Worm (Caenorhabditis elegans) whole organism, mixed stage, embryonic: ENCODE data around the gene hsp-43.

ENCODE experiments used
- M03D4.4 ChIP-seq: sonication (generic microtip); optimal IDR thresholded peaks from 2 replicates; lab custom pipeline; 2017; ENCODE audit warnings: mild to moderate bottlenecking, missing genetic modification characterization, missing compliant biosample characterization
- bed-3 ChIP-seq: fragments of 200-800 bp; sonication (Bioruptor generic); optimal IDR thresholded peaks from 3 replicates; lab custom pipeline; 2018; ENCODE audit warnings: mild to moderate bottlenecking, missing genetic modification characterization, moderate library complexity, missing compliant biosample characterization
- blmp-1 ChIP-seq: fragments of 150-350 bp; optimal IDR thresholded peaks from 2 replicates; lab custom pipeline; 2014; ENCODE audit warnings: missing biosample characterization, missing genetic modification characterization
- ceh-39 ChIP-seq: fragments of 150-350 bp; optimal IDR thresholded peaks from 2 replicates; lab custom pipeline; 2014; ENCODE audit warnings: missing biosample characterization, missing genetic modification characterization
- ceh-43 ChIP-seq: fragments of 200-800 bp; sonication (Bioruptor generic); optimal IDR thresholded peaks from 2 replicates; lab custom pipeline; 2018; ENCODE audit warnings: mild to moderate bottlenecking, missing genetic modification characterization, moderate library complexity, missing compliant biosample characterization
- ceh-83 ChIP-seq: fragments of 200-800 bp; sonication (Bioruptor generic); optimal IDR thresholded peaks from 2 replicates; lab custom pipeline; 2018; ENCODE audit warnings: mild to moderate bottlenecking, missing genetic modification characterization, missing compliant biosample characterization
- cnd-1 ChIP-seq: fragments of 200-800 bp; sonication (Bioruptor generic); optimal IDR thresholded peaks from 2 replicates; lab custom pipeline; 2018; ENCODE audit warnings: mild to moderate bottlenecking, missing genetic modification characterization, missing compliant biosample characterization
- elt-1 ChIP-seq: sonication (generic microtip); optimal IDR thresholded peaks from 2 replicates; lab custom pipeline; 2017; ENCODE audit warnings: missing genetic modification characterization, mild to moderate bottlenecking, missing compliant biosample characterization, antibody characterized with exemption, moderate library complexity, borderline replicate concordance; ENCODE audit not compliant: insufficient read depth
- elt-3 ChIP-seq: fragments of 150-350 bp; optimal IDR thresholded peaks from 2 replicates; lab custom pipeline; 2014; ENCODE audit warnings: missing biosample characterization, missing genetic modification characterization
- flh-1 ChIP-seq: fragments of 200-800 bp; sonication (Bioruptor generic); optimal IDR thresholded peaks from 2 replicates; lab custom pipeline; 2018; ENCODE audit warnings: mild to moderate bottlenecking, missing genetic modification characterization, moderate library complexity, missing compliant biosample characterization
- ham-2 ChIP-seq: fragments of 200-800 bp; sonication (Bioruptor generic); optimal IDR thresholded peaks from 2 replicates; lab custom pipeline; 2018; ENCODE audit warnings: mild to moderate bottlenecking, missing genetic modification characterization, missing compliant biosample characterization
- hlh-1 ChIP-seq: fragments of 150-350 bp; optimal IDR thresholded peaks from 2 replicates; lab custom pipeline; 2014; ENCODE audit warnings: missing biosample characterization, missing genetic modification reagents, missing genetic modification characterization
- lin-13 ChIP-seq: fragments of 150-350 bp; optimal IDR thresholded peaks from 2 replicates; lab custom pipeline; 2014; ENCODE audit warnings: missing biosample characterization, missing genetic modification characterization
- lin-32 ChIP-seq: fragments of 200-800 bp; sonication (Bioruptor generic); optimal IDR thresholded peaks from 2 replicates; lab custom pipeline; 2018; ENCODE audit warnings: mild to moderate bottlenecking, missing genetic modification characterization, missing compliant biosample characterization
- lsy-2 ChIP-seq: fragments of 150-350 bp; optimal IDR thresholded peaks from 2 replicates; lab custom pipeline; 2014; ENCODE audit warnings: missing biosample characterization, missing genetic modification characterization
- mab-5 ChIP-seq: fragments of 150-350 bp; optimal IDR thresholded peaks from 2 replicates; lab custom pipeline; 2014; ENCODE audit warnings: missing biosample characterization, missing genetic modification characterization
- mep-1 ChIP-seq: fragments of 150-350 bp; optimal IDR thresholded peaks from 2 replicates; lab custom pipeline; 2017; ENCODE audit warnings: missing biosample characterization, missing genetic modification reagents, missing genetic modification characterization, inconsistent platforms
- mls-2 ChIP-seq: sonication (generic microtip); optimal IDR thresholded peaks from 2 replicates; lab custom pipeline; 2016; ENCODE audit warnings: mild to moderate bottlenecking, missing genetic modification characterization, moderate library complexity, missing compliant biosample characterization
- nhr-12 ChIP-seq: fragments of 150-350 bp; optimal IDR thresholded peaks from 2 replicates; lab custom pipeline; 2014; ENCODE audit warnings: missing biosample characterization, missing genetic modification characterization
- nhr-2 ChIP-seq: fragments of 150-350 bp; optimal IDR thresholded peaks from 2 replicates; lab custom pipeline; 2014; ENCODE audit warnings: missing biosample characterization, missing genetic modification characterization
- nhr-237 ChIP-seq: fragments of 150-350 bp; optimal IDR thresholded peaks from 2 replicates; lab custom pipeline; 2014; ENCODE audit warnings: missing biosample characterization, missing genetic modification characterization
- nhr-28 ChIP-seq: fragments of 150-350 bp; optimal IDR thresholded peaks from 2 replicates; lab custom pipeline; 2014; ENCODE audit warnings: missing biosample characterization, missing genetic modification characterization
- nhr-76 ChIP-seq: sonication (generic microtip); optimal IDR thresholded peaks from 2 replicates; lab custom pipeline; 2017; ENCODE audit warnings: missing biosample characterization, missing genetic modification characterization
- pha-4 ChIP-seq: fragments of 150-350 bp; optimal IDR thresholded peaks from 2 replicates; lab custom pipeline; 2018; ENCODE audit warnings: missing biosample characterization, missing genetic modification reagents, missing genetic modification characterization
- sem-2 ChIP-seq: fragments of 200-800 bp; sonication (Bioruptor generic); optimal IDR thresholded peaks from 2 replicates; lab custom pipeline; 2018; ENCODE audit warnings: mild to moderate bottlenecking, missing genetic modification characterization, missing compliant biosample characterization
- snpc-4 ChIP-seq: fragments of 150-350 bp; optimal IDR thresholded peaks from 2 replicates; lab custom pipeline; 2014; ENCODE audit warnings: missing biosample characterization, missing genetic modification characterization
- sptf-1 ChIP-seq: sonication (generic microtip); optimal IDR thresholded peaks from 2 replicates; lab custom pipeline; 2017; ENCODE audit warnings: mild to moderate bottlenecking, missing genetic modification characterization, moderate library complexity, missing compliant biosample characterization
- tbx-8 ChIP-seq: fragments of 200-800 bp; sonication (Bioruptor generic); optimal IDR thresholded peaks from 2 replicates; lab custom pipeline; 2018; ENCODE audit warnings: mild to moderate bottlenecking, missing genetic modification characterization, moderate library complexity, missing compliant biosample characterization
- unc-62 ChIP-seq: fragments of 150-350 bp; optimal IDR thresholded peaks from 2 replicates; lab custom pipeline; 2014; ENCODE audit warnings: missing biosample characterization, missing genetic modification reagents, missing genetic modification characterization
- zip-8 ChIP-seq: fragments of 150-350 bp; optimal IDR thresholded peaks from 2 replicates; lab custom pipeline; 2014; ENCODE audit warnings: missing biosample characterization, missing genetic modification characterization
- ztf-11 ChIP-seq: fragments of 150-350 bp; optimal IDR thresholded peaks from 2 replicates; lab custom pipeline; 2014; ENCODE audit warnings: missing biosample characterization, missing genetic modification characterization

The hsp-43 gene

ce11 chrX:6202809-6203208, 32.5 kb downstream of the hsp-43 start:
- TF ChIP-seq bed-3 (no peak), ceh-83 (GFP tag; lab: Kevin White, UChicago) (no peak), unc-62 (GFP tag; lab: Kevin White, UChicago) (no peak), zip-8 (tag; lab: Kevin White, UChicago) (no peak), blmp-1 (tag; lab: Kevin White, UChicago) (no peak), ceh-43 (no peak), sem-2 (GFP tag; lab: Kevin White, UChicago) (no peak), flh-1 (GFP tag; lab: Kevin White, UChicago) (no peak), cnd-1 (tag; lab: Kevin White, UChicago) (no peak), ceh-39 (tag; lab: Kevin White, UChicago) (no peak), snpc-4 (no peak)

- TF ChIP-seq nhr-12 (tag; lab: Kevin White, UChicago) (no peak), ceh-83 (GFP tag; lab: Kevin White, UChicago) (no peak), bed-3 (no peak), mls-2 (tag; lab: Kevin White, UChicago) (no peak), ceh-43 (no peak), hlh-1 (no peak), unc-62 (GFP tag; lab: Kevin White, UChicago) (no peak), ham-2 (GFP tag; lab: Kevin White, UChicago) (no peak), nhr-237 (no peak), snpc-4 (no peak), M03D4.4 (tag; lab: Kevin White, UChicago) (no peak), lsy-2 (tag; lab: Kevin White, UChicago) (no peak), cnd-1 (tag; lab: Kevin White, UChicago) (no peak), pha-4 (tag; lab: Kevin White, UChicago) (no peak), ztf-11 (no peak), lin-32 (GFP tag; lab: Kevin White, UChicago) (no peak), mep-1 (tag; lab: Kevin White, UChicago) (no peak)
Observed at ce11 chrX:6201542-6201941, 33.8 kb downstream of the hsp-43 start.

DNA sequence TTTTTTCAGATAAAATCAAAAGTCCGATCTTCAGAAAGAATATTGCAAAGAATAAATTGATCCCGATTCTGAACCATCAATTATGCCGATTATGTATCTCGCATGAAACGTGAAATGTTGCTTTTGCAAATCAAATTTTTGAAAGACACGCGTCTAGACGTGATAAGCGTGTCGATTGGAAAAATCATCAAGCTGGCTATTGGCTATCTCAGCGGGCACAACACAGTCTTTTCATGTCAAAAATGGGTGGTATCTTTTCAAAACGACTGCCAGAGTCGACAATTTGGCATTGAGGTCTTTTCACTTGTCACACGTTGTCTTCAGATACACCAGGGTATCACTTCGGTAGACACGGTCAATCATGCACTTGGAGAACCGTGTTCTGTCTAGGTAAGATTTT, 38.7 kb downstream of the hsp-43 start, which contains the start of gene daf-9:
Gene daf-9, plus strand, starts transcription at position 301 of the 400 bp plus-strand sequence.
- no peak for TF ChIP-seq mab-5
- TF ChIP-seq mls-2 (tag; lab: Kevin White, UChicago), result no peak
- no peak for TF ChIP-seq ztf-11
- no peak for TF ChIP-seq ceh-83 (GFP tag; lab: Kevin White, UChicago)
- no peak for TF ChIP-seq M03D4.4 (tag; lab: Kevin White, UChicago)
- no peak for TF ChIP-seq sptf-1 (tag; lab: Kevin White, UChicago)
- TF ChIP-seq mep-1 (tag; lab: Kevin White, UChicago), result no peak

ce11 chrX:6194191-6194724, 41.1 kb downstream of the hsp-43 start, which contains the start of gene ceh-54:
TSS of gene ceh-54 (minus strand) at chrX:6194241.
- TF ChIP-seq lin-32 (GFP tag; lab: Kevin White, UChicago) (no peak), snpc-4 (no peak), ham-2 (GFP tag; lab: Kevin White, UChicago) (no peak), sptf-1 (tag; lab: Kevin White, UChicago) (no peak), elt-3 (tag; lab: Kevin White, UChicago) (no peak), ceh-43 (no peak), unc-62 (GFP tag; lab: Kevin White, UChicago) (no peak), mep-1 (tag; lab: Kevin White, UChicago) (no peak), elt-1 (tag; lab: Kevin White, UChicago) (no peak), nhr-76 (tag; lab: Kevin White, UChicago) (no peak), nhr-28 (tag; lab: Kevin White, UChicago) (no peak), nhr-237 (no peak), nhr-12 (tag; lab: Kevin White, UChicago) (no peak), mls-2 (tag; lab: Kevin White, UChicago) (no peak), ceh-83 (GFP tag; lab: Kevin White, UChicago) (no peak), lin-13 (tag; lab: Kevin White, UChicago) (no peak), bed-3 (no peak), nhr-2 (no peak), blmp-1 (tag; lab: Kevin White, UChicago) (no peak)

- TF ChIP-seq bed-3, result no peak
- TF ChIP-seq elt-1 (tag; lab: Kevin White, UChicago), result no peak
- TF ChIP-seq ceh-39 (tag; lab: Kevin White, UChicago), result no peak
- no peak for TF ChIP-seq nhr-76 (tag; lab: Kevin White, UChicago)
- TF ChIP-seq tbx-8 (GFP tag; lab: Kevin White, UChicago), result no peak
- no peak for TF ChIP-seq zip-8 (tag; lab: Kevin White, UChicago)
- TF ChIP-seq ham-2 (GFP tag; lab: Kevin White, UChicago), result no peak
- no peak for TF ChIP-seq M03D4.4 (tag; lab: Kevin White, UChicago)
- no peak for TF ChIP-seq cnd-1 (tag; lab: Kevin White, UChicago)
- TF ChIP-seq ceh-83 (GFP tag; lab: Kevin White, UChicago), result no peak
- TF ChIP-seq mep-1 (tag; lab: Kevin White, UChicago), result no peak
- TF ChIP-seq, all 35 proteins: peak for 0
Observed at ce11 chrX:6189955-6190354, 45.4 kb downstream of the hsp-43 start, which contains the start of gene T13C5.9. TSS of gene T13C5.9 (plus strand) at chrX:6190255.
